Fruit fly (Drosophila melanogaster): ENCODE data around the gene phu.
A peak's percentile ranks its signal among the peaks of the same experiment; 100 is the strongest.

Gene phu

dm6 chr3R:9527907-9528842 lies 33.6 kb downstream of the phu start (continued):
- TF ChIP-seq tgo (GFP tag; IDR thresholded peaks at IDR 0.05) (peak; percentile 91), Atf6 (GFP tag; IDR thresholded peaks at IDR 0.05) (peak; percentile 87), Bgb (GFP tag; IDR thresholded peaks at IDR 0.05; ENCODE audit: partially characterized antibody) (peak; percentile 39; the same call in 1 of the 2 replicates), Bteb2 (GFP tag; optimal IDR thresholded peaks at IDR 0.05) (peak; percentile 78), CG4707 (GFP tag; optimal IDR thresholded peaks at IDR 0.05) (peak; percentile 28), pum (GFP tag; optimal IDR thresholded peaks at IDR 0.05) (peak; percentile 82), stc (GFP tag; IDR thresholded peaks at IDR 0.05) (peak; percentile 90), peb (GFP tag; IDR thresholded peaks at IDR 0.05) (peak; percentile 65; the same call in 1 of the 2 replicates), CG10321 (GFP tag; IDR thresholded peaks at IDR 0.05) (peak; percentile 59), knrl (GFP tag; IDR thresholded peaks at IDR 0.05; ENCODE audit: partially characterized antibody) (peak; percentile 21; the same call in 1 of the 3 replicates), CG2712 (tag; optimal IDR thresholded peaks at IDR 0.05) (peak; percentile 81), D19B (GFP tag; optimal IDR thresholded peaks at IDR 0.05) (peak; percentile 87), CG15514 (GFP tag; optimal IDR thresholded peaks at IDR 0.05) (peak; percentile 92), Side (GFP tag; optimal IDR thresholded peaks at IDR 0.05) (peak; percentile 92), CG3407 (GFP tag; optimal IDR thresholded peaks at IDR 0.05) (no peak), Neu2 (GFP tag; optimal IDR thresholded peaks at IDR 0.05; ENCODE audit: borderline replicate concordance) (peak; percentile 61), ttk (GFP tag; IDR thresholded peaks at IDR 0.05) (peak; percentile 82), Hey (tag; optimal IDR thresholded peaks at IDR 0.05) (peak; percentile 66), crol (GFP tag; IDR thresholded peaks at IDR 0.05) (no peak), cg (GFP tag; optimal IDR thresholded peaks at IDR 0.05) (peak; percentile 5), NK7.1 (GFP tag; optimal IDR thresholded peaks at IDR 0.05) (peak; percentile 86), CG6689 (GFP tag; IDR thresholded peaks at IDR 0.05) (peak; percentile 88), CG18011 (GFP tag; optimal IDR thresholded peaks at IDR 0.05) (peak; percentile 68), CG15696 (tag; optimal IDR thresholded peaks at IDR 0.05) (peak; percentile 38), Nf-YA (GFP tag; IDR thresholded peaks at IDR 0.05) (peak; percentile 79), Six4 (GFP tag; optimal IDR thresholded peaks at IDR 0.05) (peak; percentile 82), Mad (GFP tag; optimal IDR thresholded peaks at IDR 0.05) (peak; percentile 74), CG13775 (GFP tag; optimal IDR thresholded peaks at IDR 0.05) (peak; percentile 54), Nf-YB (GFP tag; optimal IDR thresholded peaks at IDR 0.05) (peak; percentile 24), sr (GFP tag; IDR thresholded peaks at IDR 0.05) (peak; percentile 74; the same call in 1 of the 3 replicates), nerfin-1 (tag; optimal IDR thresholded peaks at IDR 0.05) (no peak), tap (tag; optimal IDR thresholded peaks at IDR 0.05) (peak; percentile 86), Myb (GFP tag; optimal IDR thresholded peaks at IDR 0.05) (peak; percentile 77), ac (GFP tag; optimal IDR thresholded peaks at IDR 0.05) (no peak), corto (GFP tag; optimal IDR thresholded peaks at IDR 0.05) (peak; percentile 96), Deaf1 (tag; optimal IDR thresholded peaks at IDR 0.05) (peak; percentile 66), inv (GFP tag; IDR thresholded peaks at IDR 0.05; ENCODE audit: partially characterized antibody) (peak; percentile 35; the same call in 1 of the 2 replicates), nau (GFP tag; optimal IDR thresholded peaks at IDR 0.05) (no peak), usp (GFP tag; optimal IDR thresholded peaks at IDR 0.05) (no peak), Rx (GFP tag; IDR thresholded peaks at IDR 0.05) (peak; percentile 81), gfzf (GFP tag; optimal IDR thresholded peaks at IDR 0.05) (no peak), Hmr (GFP tag; optimal IDR thresholded peaks at IDR 0.05) (peak; percentile 95), CG5180 (GFP tag; optimal IDR thresholded peaks at IDR 0.05) (peak; percentile 52), E2f1 (GFP tag; IDR thresholded peaks at IDR 0.05) (peak; percentile 92), CG10565 (GFP tag; optimal IDR thresholded peaks at IDR 0.05) (peak; percentile 58), h (optimal IDR thresholded peaks at IDR 0.05) (no peak), gt (GFP tag; IDR thresholded peaks at IDR 0.05) (no peak), CG17568 (GFP tag; optimal IDR thresholded peaks at IDR 0.05) (peak; percentile 30)
